Worm (Caenorhabditis elegans): Measurements from ENCODE around the gene srt-40.

srt-40 gene

DNA sequence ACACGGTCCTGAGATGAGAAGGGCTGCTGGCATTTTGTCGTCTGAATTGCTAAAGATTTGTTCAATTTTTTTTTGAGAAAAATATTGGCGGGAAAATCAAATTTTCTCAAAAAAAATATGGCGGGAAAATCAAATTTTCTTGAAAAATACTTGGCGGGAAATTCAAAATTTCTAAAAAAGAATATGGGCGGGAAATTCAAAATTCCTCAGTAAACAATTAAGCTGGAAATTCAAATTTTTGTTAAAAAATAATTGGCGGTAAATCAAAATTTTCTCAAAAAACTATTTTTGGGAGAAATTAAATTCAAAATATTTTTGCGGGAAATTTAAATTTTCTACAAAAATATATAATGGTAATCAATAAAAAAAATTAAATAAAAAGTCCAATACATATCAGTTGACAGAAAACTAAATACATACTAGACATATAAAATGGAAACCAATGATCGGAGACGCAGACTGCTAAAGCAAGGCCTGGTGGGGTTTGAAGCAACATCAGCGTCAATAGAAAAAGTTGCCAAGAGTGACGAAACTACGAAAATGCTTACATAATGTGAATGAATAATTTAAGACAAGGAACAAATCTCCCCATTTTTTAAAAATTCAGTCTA lies 8.5 kb upstream of the srt-40 start, which contains the start of gene nhr-184:
Gene nhr-184 (minus strand): TSS at position 51 of the 611 bp plus-strand sequence.
- no peak for TF ChIP-seq cog-1 (tag; optimal IDR thresholded peaks at IDR 0.05)
- no peak for TF ChIP-seq ztf-29 (GFP tag; IDR thresholded peaks at IDR 0.05)
- TF ChIP-seq tab-1 (GFP tag; IDR thresholded peaks at IDR 0.05): no peak
- no peak for TF ChIP-seq ref-1 (GFP tag; conservative IDR thresholded peaks at IDR 0.05)
- TF ChIP-seq med-1 (GFP tag; optimal IDR thresholded peaks at IDR 0.05; ENCODE audit: insufficient read depth): no peak
- no peak for TF ChIP-seq flt-1 (GFP tag; IDR thresholded peaks at IDR 0.05)
- TF ChIP-seq klf-2 (GFP tag; conservative IDR thresholded peaks at IDR 0.05): no peak
- TF ChIP-seq ztf-23 (GFP tag; IDR thresholded peaks at IDR 0.05): no peak
- TF ChIP-seq T22C8.4 (GFP tag; IDR thresholded peaks at IDR 0.05): no peak

DNA sequence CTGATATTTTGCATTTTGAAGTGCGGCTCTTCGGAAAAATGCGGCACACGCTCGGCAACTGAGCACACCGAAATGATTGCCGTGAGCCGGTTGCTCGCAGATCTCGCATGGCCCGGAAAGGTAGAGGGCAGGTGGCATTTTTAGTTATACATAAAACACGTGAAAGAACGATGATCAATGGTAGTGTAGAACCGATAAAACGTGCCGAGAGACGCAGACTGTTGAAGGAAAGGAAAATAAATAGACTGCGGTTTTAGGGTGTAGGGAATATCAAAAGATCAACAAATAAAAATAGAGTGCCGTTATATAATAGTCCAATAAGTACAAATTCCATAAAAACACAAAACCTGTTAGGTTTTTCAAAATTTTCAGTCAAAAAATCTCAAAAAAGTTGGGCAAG lies 5.9 kb upstream of the srt-40 start, which contains the start of gene nhr-133:
Gene nhr-133 (minus strand): TSS at position 183 of the 400 bp plus-strand sequence.
- TF ChIP-seq med-1 (GFP tag; optimal IDR thresholded peaks at IDR 0.05; ENCODE audit: insufficient read depth): no peak
- TF ChIP-seq tab-1 (GFP tag; IDR thresholded peaks at IDR 0.05): no peak
- TF ChIP-seq ztf-29 (GFP tag; IDR thresholded peaks at IDR 0.05): no peak
- no peak for TF ChIP-seq cog-1 (tag; optimal IDR thresholded peaks at IDR 0.05)
- TF ChIP-seq klf-2 (GFP tag; conservative IDR thresholded peaks at IDR 0.05): no peak
- TF ChIP-seq flt-1 (GFP tag; IDR thresholded peaks at IDR 0.05): no peak
- no peak for TF ChIP-seq ref-1 (GFP tag; conservative IDR thresholded peaks at IDR 0.05)
- TF ChIP-seq T22C8.4 (GFP tag; IDR thresholded peaks at IDR 0.05): no peak
- no peak for TF ChIP-seq ztf-23 (GFP tag; IDR thresholded peaks at IDR 0.05)

DNA sequence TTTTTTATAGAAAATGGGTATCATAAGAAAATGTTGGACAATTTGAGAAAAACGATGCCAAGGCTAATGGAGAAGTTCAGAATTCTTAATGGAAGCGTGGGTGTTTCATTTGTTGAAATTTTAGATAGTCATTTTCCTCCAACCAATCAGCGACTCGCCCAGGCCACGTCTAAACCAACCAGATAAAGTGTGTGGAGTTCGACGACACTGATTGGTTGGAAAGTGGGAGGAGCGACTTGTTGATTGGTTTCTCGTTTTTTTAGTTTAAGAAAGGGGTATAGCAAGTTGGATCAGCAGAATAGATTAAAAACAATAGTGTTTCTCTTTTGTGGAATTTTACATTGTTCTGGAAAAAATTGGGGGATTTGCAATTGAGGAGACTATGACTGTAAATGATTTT lies 1.4 kb upstream of the srt-40 start:
- TF ChIP-seq T22C8.4 (GFP tag; IDR thresholded peaks at IDR 0.05) (no peak), med-1 (GFP tag; optimal IDR thresholded peaks at IDR 0.05; ENCODE audit: insufficient read depth) (no peak), ztf-29 (GFP tag; IDR thresholded peaks at IDR 0.05) (no peak), ref-1 (GFP tag; conservative IDR thresholded peaks at IDR 0.05) (no peak)

DNA sequence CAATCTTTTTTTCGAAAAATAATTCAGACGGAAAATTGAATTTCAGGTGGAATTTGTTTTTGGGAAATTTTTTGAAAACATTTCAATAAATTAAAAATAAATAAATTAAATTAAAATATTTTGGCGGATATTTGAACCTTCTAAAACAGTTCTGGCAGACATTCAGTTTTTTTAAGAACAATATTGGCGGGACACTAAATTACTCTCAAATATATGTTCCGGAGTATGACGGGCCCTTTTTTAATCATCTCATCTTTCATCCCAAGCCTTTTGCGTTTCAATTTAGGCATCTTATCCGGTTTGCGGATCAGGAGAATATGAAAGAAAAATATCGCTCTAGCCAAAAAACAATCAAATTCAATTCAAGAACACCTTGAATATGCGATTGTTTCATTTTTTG lies 720 bp upstream of the srt-40 start, which contains the start of gene svh-11:
Gene svh-11 (plus strand): TSS at position 301 of the 400 bp plus-strand sequence.
- no peak for TF ChIP-seq flt-1 (GFP tag; IDR thresholded peaks at IDR 0.05)
- TF ChIP-seq med-1 (GFP tag; optimal IDR thresholded peaks at IDR 0.05; ENCODE audit: insufficient read depth): no peak
- TF ChIP-seq ztf-23 (GFP tag; IDR thresholded peaks at IDR 0.05): no peak
- TF ChIP-seq tab-1 (GFP tag; IDR thresholded peaks at IDR 0.05): no peak
- no peak for TF ChIP-seq ref-1 (GFP tag; conservative IDR thresholded peaks at IDR 0.05)
- no peak for TF ChIP-seq ztf-29 (GFP tag; IDR thresholded peaks at IDR 0.05)
- TF ChIP-seq klf-2 (GFP tag; conservative IDR thresholded peaks at IDR 0.05): no peak
- no peak for TF ChIP-seq T22C8.4 (GFP tag; IDR thresholded peaks at IDR 0.05)
- no peak for TF ChIP-seq cog-1 (tag; optimal IDR thresholded peaks at IDR 0.05)

DNA sequence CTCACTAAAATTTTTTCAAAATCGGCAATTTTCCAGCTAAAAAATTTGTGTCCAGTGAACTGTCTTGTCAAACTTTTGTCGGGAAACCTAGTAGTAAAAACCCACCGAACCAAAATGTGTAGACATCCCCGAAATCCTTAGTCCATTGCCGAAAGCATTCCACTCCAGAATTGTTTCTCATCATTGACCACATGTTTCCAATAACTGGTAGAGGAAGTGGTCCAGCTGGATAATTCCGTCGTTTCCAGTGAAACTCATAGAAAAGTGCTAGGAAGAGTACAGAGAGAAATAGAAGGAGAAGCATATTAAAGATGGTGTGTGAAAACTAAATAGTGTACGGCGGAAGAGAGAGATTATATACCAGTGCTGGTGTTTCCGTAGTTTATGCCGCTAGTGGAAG lies 2.0 kb downstream of the srt-40 start, which contains the start of gene cyp-33C12:
Gene cyp-33C12 (minus strand): TSS at position 321 of the 400 bp plus-strand sequence.
- TF ChIP-seq med-1 (GFP tag; optimal IDR thresholded peaks at IDR 0.05; ENCODE audit: insufficient read depth) (no peak), klf-2 (GFP tag; conservative IDR thresholded peaks at IDR 0.05) (no peak), T22C8.4 (GFP tag; IDR thresholded peaks at IDR 0.05) (no peak), tab-1 (GFP tag; IDR thresholded peaks at IDR 0.05) (no peak), flt-1 (GFP tag; IDR thresholded peaks at IDR 0.05) (no peak), cog-1 (tag; optimal IDR thresholded peaks at IDR 0.05) (no peak), ref-1 (GFP tag; conservative IDR thresholded peaks at IDR 0.05) (no peak), ztf-29 (GFP tag; IDR thresholded peaks at IDR 0.05) (no peak), ztf-23 (GFP tag; IDR thresholded peaks at IDR 0.05) (no peak)

DNA sequence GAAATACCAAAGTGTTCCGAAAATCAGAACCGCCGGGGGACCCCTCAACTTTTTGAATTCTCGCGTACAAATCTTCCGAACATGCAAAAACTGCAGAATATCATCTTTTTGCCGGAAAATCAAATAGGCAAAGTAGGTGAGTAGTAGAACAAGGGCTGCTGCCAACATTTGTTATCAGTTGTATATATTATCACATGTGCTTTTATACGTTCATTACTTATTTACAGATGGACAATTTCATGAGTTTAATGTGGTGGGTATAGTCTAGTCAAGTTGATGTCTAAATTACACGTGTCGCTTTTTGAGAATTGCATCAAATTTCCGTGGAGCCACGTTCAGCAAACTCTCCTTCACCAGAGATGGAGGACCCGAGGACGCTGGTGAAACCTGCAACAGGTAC lies 4.8 kb downstream of the srt-40 start, which contains the start of gene cyp-32B1:
Gene cyp-32B1 (minus strand): TSS at position 176 of the 400 bp plus-strand sequence.
- TF ChIP-seq T22C8.4 (GFP tag; IDR thresholded peaks at IDR 0.05) (no peak), cog-1 (tag; optimal IDR thresholded peaks at IDR 0.05) (no peak), ztf-23 (GFP tag; IDR thresholded peaks at IDR 0.05) (no peak), ztf-29 (GFP tag; IDR thresholded peaks at IDR 0.05) (no peak), flt-1 (GFP tag; IDR thresholded peaks at IDR 0.05) (no peak), ref-1 (GFP tag; conservative IDR thresholded peaks at IDR 0.05) (no peak), tab-1 (GFP tag; IDR thresholded peaks at IDR 0.05) (no peak)

DNA sequence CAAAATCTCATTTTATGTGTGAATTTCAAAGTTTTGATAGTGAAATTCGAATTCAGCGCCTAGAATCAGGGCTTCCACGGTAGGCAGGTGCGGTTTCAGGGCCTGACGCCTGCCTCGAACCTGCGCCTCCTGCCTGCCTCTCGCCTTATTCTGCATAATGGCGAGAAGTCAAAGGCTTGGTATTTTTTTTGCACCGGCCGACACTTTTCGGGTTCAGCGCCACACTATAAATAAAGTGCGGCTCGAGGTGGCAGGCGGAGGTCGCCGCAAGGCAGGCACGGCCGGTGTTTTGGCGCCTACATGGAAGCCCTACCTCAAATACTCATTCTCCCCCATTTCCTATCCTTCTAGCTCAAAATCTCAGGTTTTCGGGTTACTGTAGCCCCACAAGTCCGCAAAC lies 5.7 kb downstream of the srt-40 start:
- TF ChIP-seq ref-1 (GFP tag; conservative IDR thresholded peaks at IDR 0.05) (no peak), ztf-29 (GFP tag; IDR thresholded peaks at IDR 0.05) (no peak), ztf-23 (GFP tag; IDR thresholded peaks at IDR 0.05) (no peak), T22C8.4 (GFP tag; IDR thresholded peaks at IDR 0.05) (no peak), med-1 (GFP tag; optimal IDR thresholded peaks at IDR 0.05; ENCODE audit: insufficient read depth) (no peak), cog-1 (tag; optimal IDR thresholded peaks at IDR 0.05) (no peak), klf-2 (GFP tag; conservative IDR thresholded peaks at IDR 0.05) (no peak), flt-1 (GFP tag; IDR thresholded peaks at IDR 0.05) (no peak), tab-1 (GFP tag; IDR thresholded peaks at IDR 0.05) (no peak)

DNA sequence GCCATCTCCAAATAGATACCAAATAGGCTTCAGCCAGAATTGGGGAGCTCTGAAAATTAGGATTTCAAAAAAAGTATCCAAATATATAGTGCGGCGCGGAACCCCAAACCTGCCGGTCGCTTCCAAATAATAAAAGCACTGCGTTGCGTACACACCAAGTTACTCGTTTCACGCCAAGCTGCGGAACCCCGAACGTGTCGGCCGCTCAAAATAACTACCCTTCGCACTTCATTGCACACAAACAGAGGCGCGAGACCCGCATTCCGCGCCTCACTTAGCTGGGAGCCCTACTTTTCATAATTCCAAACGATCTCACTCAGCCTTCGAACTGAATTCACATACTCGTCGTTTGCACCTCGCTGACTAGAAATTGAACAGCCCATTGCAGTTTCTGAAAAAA lies 6.5 kb downstream of the srt-40 start:
- no peak for TF ChIP-seq ztf-23 (GFP tag; IDR thresholded peaks at IDR 0.05)
- no peak for TF ChIP-seq ztf-29 (GFP tag; IDR thresholded peaks at IDR 0.05)
- TF ChIP-seq klf-2 (GFP tag; conservative IDR thresholded peaks at IDR 0.05): no peak
- TF ChIP-seq med-1 (GFP tag; optimal IDR thresholded peaks at IDR 0.05; ENCODE audit: insufficient read depth): no peak
- no peak for TF ChIP-seq cog-1 (tag; optimal IDR thresholded peaks at IDR 0.05)

DNA sequence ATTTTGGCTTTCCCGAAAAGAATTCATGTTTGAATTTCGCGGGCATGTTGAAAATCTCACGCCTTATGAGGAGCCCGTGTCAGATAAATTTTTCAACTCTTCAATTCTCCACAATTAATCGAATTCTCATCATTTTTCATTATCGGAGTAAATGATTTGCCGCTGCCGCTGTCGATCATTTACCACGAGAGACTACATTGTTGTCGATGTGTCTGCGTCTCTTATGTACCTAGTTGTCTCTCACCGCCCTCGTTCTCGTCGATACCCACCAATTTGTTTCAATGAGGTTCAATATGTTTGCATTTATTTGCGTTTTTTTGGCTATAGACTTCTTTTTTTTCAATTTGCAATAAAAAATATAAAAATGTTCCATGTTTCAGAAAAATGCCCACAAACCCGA lies 14.0 kb downstream of the srt-40 start, which contains the start of gene nhr-13:
Gene nhr-13 (plus strand): TSS at position 369 of the 400 bp plus-strand sequence.
- no peak for TF ChIP-seq cog-1 (tag; optimal IDR thresholded peaks at IDR 0.05)
- no peak for TF ChIP-seq ztf-23 (GFP tag; IDR thresholded peaks at IDR 0.05)
- no peak for TF ChIP-seq ref-1 (GFP tag; conservative IDR thresholded peaks at IDR 0.05)
- no peak for TF ChIP-seq tab-1 (GFP tag; IDR thresholded peaks at IDR 0.05)
- TF ChIP-seq flt-1 (GFP tag; IDR thresholded peaks at IDR 0.05): no peak
- TF ChIP-seq T22C8.4 (GFP tag; IDR thresholded peaks at IDR 0.05): no peak
- no peak for TF ChIP-seq klf-2 (GFP tag; conservative IDR thresholded peaks at IDR 0.05)
- no peak for TF ChIP-seq med-1 (GFP tag; optimal IDR thresholded peaks at IDR 0.05; ENCODE audit: insufficient read depth)
- TF ChIP-seq ztf-29 (GFP tag; IDR thresholded peaks at IDR 0.05): no peak

Data from whole organism, midembryonic.